Fruit fly (Drosophila melanogaster): ENCODE data around the gene pie.

Gene pie

dm6 chr2L:10372297-10372696 is 50.3 kb downstream of the pie start (continued):
- TF ChIP-seq CG3847 (GFP tag; IDR thresholded peaks at IDR 0.05) = no peak
- no peak for TF ChIP-seq ro (GFP tag; IDR thresholded peaks at IDR 0.05)
- no peak for TF ChIP-seq caup (GFP tag; optimal IDR thresholded peaks at IDR 0.05; ENCODE audit: severe bottlenecking)
- no peak for TF ChIP-seq z (GFP tag; IDR thresholded peaks at IDR 0.05)
- peak; percentile 13 for TF ChIP-seq da (GFP tag; optimal IDR thresholded peaks at IDR 0.05)
- TF ChIP-seq Meics (GFP tag; optimal IDR thresholded peaks at IDR 0.05) = no peak
- no peak for TF ChIP-seq jing (GFP tag; optimal IDR thresholded peaks at IDR 0.05)
- 0 out of 3 replicates have a peak, but pooled peaks have one; percentile 32 for TF ChIP-seq Doc3 (GFP tag; IDR thresholded peaks at IDR 0.05; ENCODE audit: partially characterized antibody)
- TF ChIP-seq dysf (GFP tag; IDR thresholded peaks at IDR 0.05) = 0 out of 3 replicates have a peak, but pooled peaks have one; percentile 28
- no peak for TF ChIP-seq CG4328 (GFP tag; optimal IDR thresholded peaks at IDR 0.05)
- no peak for TF ChIP-seq lab (GFP tag; optimal IDR thresholded peaks at IDR 0.05)
- TF ChIP-seq CG11560 (tag; IDR thresholded peaks at IDR 0.05) = 0 out of 3 replicates have a peak, but pooled peaks have one; percentile 35
- TF ChIP-seq pfk (GFP tag; optimal IDR thresholded peaks at IDR 0.05) = peak; percentile 86
- TF ChIP-seq CG11723 (GFP tag; optimal IDR thresholded peaks at IDR 0.05) = peak; percentile 18
- no peak for TF ChIP-seq ken (GFP tag; IDR thresholded peaks at IDR 0.05)
- TF ChIP-seq CG31388 (GFP tag; optimal IDR thresholded peaks at IDR 0.05) = no peak
- 0 out of 2 replicates have a peak, but pooled peaks have one; percentile 28 for TF ChIP-seq CG17612 (GFP tag; IDR thresholded peaks at IDR 0.05)
- TF ChIP-seq zfh1 (GFP tag; IDR thresholded peaks at IDR 0.05) = no peak
- no peak for TF ChIP-seq CG33557 (GFP tag; optimal IDR thresholded peaks at IDR 0.05)
- peak; percentile 11 for TF ChIP-seq Ets97D (GFP tag; optimal IDR thresholded peaks at IDR 0.05)
- no peak for TF ChIP-seq CG8765 (GFP tag; IDR thresholded peaks at IDR 0.05)
- TF ChIP-seq CG30020 (tag; optimal IDR thresholded peaks at IDR 0.05) = peak; percentile 49
